Worm (Caenorhabditis elegans) whole organism, midembryonic: ENCODE measurements around the gene Y102E9.3.
A peak's percentile ranks its signal among the peaks of the same experiment; 100 is the strongest.

Source experiments
- T22C8.4 ChIP-seq: fragments of 200-800 bp; sonication (Bioruptor generic); IDR thresholded peaks from 2 replicates; pipeline ENCODE4 v1.3.6; 2022; ENCODE audit warnings: missing genetic modification characterization, missing compliant biosample characterization
- cog-1 ChIP-seq: sonication (generic microtip); optimal IDR thresholded peaks from 2 replicates; lab custom pipeline; 2016; ENCODE audit warnings: missing genetic modification characterization, missing compliant biosample characterization
- flt-1 ChIP-seq: fragments of 200-800 bp; sonication (Bioruptor generic); IDR thresholded peaks from 2 replicates; pipeline ENCODE4 v1.3.6; 2022; ENCODE audit warnings: missing genetic modification characterization, missing compliant biosample characterization
- klf-2 ChIP-seq: fragments of 200-800 bp; sonication (Bioruptor generic); conservative IDR thresholded peaks from 2 replicates; pipeline ENCODE4 v1.3.6; 2022; ENCODE audit warnings: missing genetic modification reagents, missing genetic modification characterization, missing compliant biosample characterization
- med-1 ChIP-seq: sonication (generic microtip); optimal IDR thresholded peaks from 2 replicates; lab custom pipeline; 2017; ENCODE audit warnings: missing genetic modification characterization, mild to moderate bottlenecking, missing compliant biosample characterization, antibody characterized with exemption, missing genetic modification reagents; ENCODE audit not compliant: insufficient read depth
- ref-1 ChIP-seq: fragments of 200-800 bp; sonication (Bioruptor generic); conservative IDR thresholded peaks from 2 replicates; pipeline ENCODE4 v1.3.6; 2022; ENCODE audit warnings: missing genetic modification reagents, missing genetic modification characterization, missing compliant biosample characterization
- tab-1 ChIP-seq: fragments of 200-800 bp; sonication (Bioruptor generic); IDR thresholded peaks from 2 replicates; pipeline ENCODE4 v1.3.6; 2022; ENCODE audit warnings: missing genetic modification characterization, missing compliant biosample characterization
- ztf-23 ChIP-seq: fragments of 200-800 bp; sonication (Bioruptor generic); IDR thresholded peaks from 2 replicates; pipeline ENCODE4 v1.3.6; 2022; ENCODE audit warnings: missing genetic modification reagents, missing genetic modification characterization, missing compliant biosample characterization
- ztf-29 ChIP-seq: fragments of 200-800 bp; sonication (Bioruptor generic); IDR thresholded peaks from 2 replicates; pipeline ENCODE4 v1.3.6; 2022; ENCODE audit warnings: missing genetic modification reagents, missing genetic modification characterization, missing compliant biosample characterization

Gene Y102E9.3

ce11 chrIII:6730185-6730850, 4.0 kb downstream of the Y102E9.3 start, which contains the start of the genes Y102E9.5 and odr-4:
Gene Y102E9.5, minus strand, starts transcription at chrIII:6730285.
Gene odr-4, plus strand, starts transcription at chrIII:6730800.
- TF ChIP-seq tab-1 (GFP tag; lab: Robert Waterston, UW) = no peak
- TF ChIP-seq med-1 (GFP tag; lab: Kevin White, UChicago) = no peak
- no peak for TF ChIP-seq T22C8.4 (GFP tag; lab: Robert Waterston, UW)
- no peak for TF ChIP-seq klf-2 (GFP tag; lab: Robert Waterston, UW)
- TF ChIP-seq ref-1 (GFP tag; lab: Robert Waterston, UW) = no peak
- TF ChIP-seq ztf-29 (GFP tag; lab: Robert Waterston, UW) = no peak

DNA sequence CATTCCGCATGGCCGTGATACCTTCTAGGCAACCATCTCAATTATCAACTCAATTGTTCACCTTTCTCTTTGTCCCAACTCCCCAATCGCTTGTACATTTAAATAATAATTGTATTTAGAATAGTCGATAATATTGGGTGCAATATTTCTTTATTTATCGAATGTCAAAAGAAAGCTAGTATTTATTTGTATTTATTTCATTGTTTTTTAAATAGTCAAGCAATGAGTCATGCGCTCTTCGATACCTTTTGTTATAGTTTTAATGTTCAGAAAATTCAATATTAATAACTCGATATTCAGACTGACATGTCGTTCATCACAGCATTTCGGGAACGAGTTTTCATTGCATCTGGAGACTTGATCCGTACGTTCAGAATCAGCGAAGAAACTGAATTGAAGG, 8.8 kb downstream of the Y102E9.3 start, which contains the start of gene wdr-4:
wdr-4 (plus strand) TSS at position 301 of the 400 bp plus-strand sequence.
- no peak for TF ChIP-seq ztf-23
- no peak for TF ChIP-seq ref-1 (GFP tag; lab: Robert Waterston, UW)
- TF ChIP-seq cog-1 (tag; lab: Kevin White, UChicago) = no peak
- no peak for TF ChIP-seq flt-1 (GFP tag; lab: Robert Waterston, UW)
- TF ChIP-seq med-1 (GFP tag; lab: Kevin White, UChicago) = no peak
- TF ChIP-seq tab-1 (GFP tag; lab: Robert Waterston, UW) = no peak
- no peak for TF ChIP-seq T22C8.4 (GFP tag; lab: Robert Waterston, UW)
- TF ChIP-seq ztf-29 (GFP tag; lab: Robert Waterston, UW) = no peak
- TF ChIP-seq klf-2 (GFP tag; lab: Robert Waterston, UW) = no peak

- no peak for TF ChIP-seq ztf-23
- TF ChIP-seq tab-1 (GFP tag; lab: Robert Waterston, UW) = no peak
- TF ChIP-seq cog-1 (tag; lab: Kevin White, UChicago) = no peak
- no peak for TF ChIP-seq ref-1 (GFP tag; lab: Robert Waterston, UW)
- no peak for TF ChIP-seq T22C8.4 (GFP tag; lab: Robert Waterston, UW)
- no peak for TF ChIP-seq flt-1 (GFP tag; lab: Robert Waterston, UW)
- TF ChIP-seq klf-2 (GFP tag; lab: Robert Waterston, UW) = no peak
- TF ChIP-seq med-1 (GFP tag; lab: Kevin White, UChicago) = no peak
Observed at ce11 chrIII:6723089-6723488, 11.2 kb downstream of the Y102E9.3 start, which contains the start of gene F37A4.1. Gene F37A4.1, plus strand, starts transcription at chrIII:6723389.

DNA sequence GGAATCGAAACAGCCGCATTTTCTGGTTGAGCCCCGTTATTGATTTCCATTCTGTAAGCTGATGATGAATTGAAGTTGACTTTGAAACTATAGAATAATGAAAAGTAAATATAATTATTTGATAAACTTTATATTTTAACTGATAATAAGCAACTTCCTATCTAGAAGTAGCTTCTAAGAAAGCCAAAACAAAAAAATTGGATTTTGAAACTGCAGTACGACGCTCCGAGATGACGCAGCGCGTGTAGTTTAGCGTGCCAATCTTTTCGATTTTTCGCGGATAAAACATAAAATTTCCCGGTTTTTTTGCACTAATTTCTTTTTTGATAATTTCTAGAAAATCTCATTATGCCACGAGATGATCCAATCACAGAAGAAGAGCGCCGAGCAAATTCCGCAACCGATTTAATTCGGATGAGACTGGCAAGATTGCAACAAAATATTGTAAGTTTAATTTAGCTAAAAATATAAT, 12.1 kb downstream of the Y102E9.3 start, which contains the start of the genes bath-41 and F37A4.2:
bath-41 (minus strand) TSS at position 51 of the 472 bp plus-strand sequence.
F37A4.2 (plus strand) TSS at position 247 of the 472 bp plus-strand sequence.
- TF ChIP-seq ztf-29 (GFP tag; lab: Robert Waterston, UW) (no peak), tab-1 (GFP tag; lab: Robert Waterston, UW) (no peak), T22C8.4 (GFP tag; lab: Robert Waterston, UW) (no peak)

DNA sequence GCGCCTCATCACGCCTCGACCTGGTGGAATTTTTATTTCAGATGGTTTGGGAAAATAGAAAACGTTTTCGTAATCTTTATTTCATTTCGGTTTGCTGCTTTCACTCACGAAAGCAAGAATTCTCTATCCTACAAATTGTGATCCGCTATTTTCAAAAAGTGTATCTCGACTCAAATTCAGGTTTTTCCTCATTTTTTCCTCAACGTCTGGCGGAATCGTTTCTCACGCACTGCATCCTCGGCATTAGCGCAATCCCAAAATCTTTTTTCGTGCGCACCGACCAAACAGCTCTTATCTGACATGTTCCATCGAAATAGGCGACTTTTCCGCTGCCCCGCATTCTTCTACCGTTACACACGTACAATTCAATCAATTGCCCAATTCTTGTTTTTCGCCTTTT, 16.1 kb downstream of the Y102E9.3 start, which contains the start of gene F37A4.3:
F37A4.3 (plus strand) TSS at position 301 of the 400 bp plus-strand sequence.
- TF ChIP-seq ztf-23 = no peak
- no peak for TF ChIP-seq flt-1 (GFP tag; lab: Robert Waterston, UW)
- no peak for TF ChIP-seq med-1 (GFP tag; lab: Kevin White, UChicago)
- TF ChIP-seq ztf-29 (GFP tag; lab: Robert Waterston, UW) = no peak
- TF ChIP-seq klf-2 (GFP tag; lab: Robert Waterston, UW) = no peak
- no peak for TF ChIP-seq tab-1 (GFP tag; lab: Robert Waterston, UW)

ce11 chrIII:6713266-6713665, 21.1 kb downstream of the Y102E9.3 start, which contains the start of gene F37A4.4:
Gene F37A4.4, plus strand, starts transcription at chrIII:6713566.
- TF ChIP-seq flt-1 (GFP tag; lab: Robert Waterston, UW) (no peak), tab-1 (GFP tag; lab: Robert Waterston, UW) (no peak), klf-2 (GFP tag; lab: Robert Waterston, UW) (no peak), cog-1 (tag; lab: Kevin White, UChicago) (no peak), med-1 (GFP tag; lab: Kevin White, UChicago) (no peak), ztf-23 (no peak), ref-1 (GFP tag; lab: Robert Waterston, UW) (no peak)

- TF ChIP-seq ref-1 (GFP tag; lab: Robert Waterston, UW) = no peak
- TF ChIP-seq cog-1 (tag; lab: Kevin White, UChicago) = no peak
- no peak for TF ChIP-seq ztf-23
- no peak for TF ChIP-seq med-1 (GFP tag; lab: Kevin White, UChicago)
- TF ChIP-seq ztf-29 (GFP tag; lab: Robert Waterston, UW) = no peak
- TF ChIP-seq tab-1 (GFP tag; lab: Robert Waterston, UW) = no peak
- TF ChIP-seq T22C8.4 (GFP tag; lab: Robert Waterston, UW) = no peak
- no peak for TF ChIP-seq klf-2 (GFP tag; lab: Robert Waterston, UW)
- no peak for TF ChIP-seq flt-1 (GFP tag; lab: Robert Waterston, UW)
Observed at ce11 chrIII:6711590-6711989, 22.7 kb downstream of the Y102E9.3 start, which contains the start of gene F37A4.5. Gene F37A4.5, plus strand, starts transcription at chrIII:6711890.

DNA sequence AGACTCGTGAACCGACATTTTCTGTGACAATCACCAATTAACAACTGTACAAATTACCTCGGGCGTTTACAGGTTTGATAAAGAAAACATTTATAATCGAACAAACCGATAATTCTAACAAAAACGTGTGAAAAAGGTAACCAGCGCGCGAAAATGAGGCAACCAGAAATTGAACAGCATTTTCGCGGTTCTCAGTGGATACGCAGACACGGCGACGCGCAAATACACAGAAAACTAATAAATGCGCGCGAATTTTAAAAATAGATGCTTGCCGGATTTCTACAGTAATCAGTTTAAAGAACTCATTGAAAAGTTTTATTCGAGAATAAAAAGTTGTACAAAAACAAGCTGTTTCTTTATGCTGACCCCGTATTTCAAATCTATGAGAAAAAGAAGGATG, 24.3 kb downstream of the Y102E9.3 start, which contains the start of gene isw-1:
isw-1 (minus strand) TSS at position 118 of the 400 bp plus-strand sequence.
- TF ChIP-seq cog-1 (tag; lab: Kevin White, UChicago) = peak; percentile 56
- TF ChIP-seq klf-2 (GFP tag; lab: Robert Waterston, UW) = no peak

DNA sequence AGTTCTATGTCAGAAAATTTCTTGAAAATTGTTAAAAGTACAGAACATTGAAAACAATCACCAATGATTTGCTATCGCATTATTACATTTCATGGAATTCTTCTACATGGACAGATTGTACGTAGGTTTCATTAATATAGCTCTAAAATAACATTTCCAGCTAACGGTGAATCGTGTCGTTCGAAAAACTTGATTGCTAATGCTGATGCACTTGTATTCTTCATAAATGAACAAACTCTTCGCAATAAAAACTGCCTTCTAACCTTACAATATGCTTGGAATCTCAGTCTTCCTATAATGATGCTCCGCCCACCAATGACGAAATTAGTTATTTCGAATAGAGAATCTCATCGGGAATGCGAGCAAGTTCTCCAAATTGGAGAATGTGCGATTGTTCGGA, 28.8 kb downstream of the Y102E9.3 start, which contains the start of gene F37A4.6:
F37A4.6 (plus strand) TSS at position 301 of the 400 bp plus-strand sequence.
- TF ChIP-seq flt-1 (GFP tag; lab: Robert Waterston, UW) = no peak
- no peak for TF ChIP-seq cog-1 (tag; lab: Kevin White, UChicago)
- TF ChIP-seq tab-1 (GFP tag; lab: Robert Waterston, UW) = no peak
- TF ChIP-seq ztf-23 = no peak
- no peak for TF ChIP-seq ref-1 (GFP tag; lab: Robert Waterston, UW)
- TF ChIP-seq ztf-29 (GFP tag; lab: Robert Waterston, UW) = no peak
- no peak for TF ChIP-seq klf-2 (GFP tag; lab: Robert Waterston, UW)
- TF ChIP-seq T22C8.4 (GFP tag; lab: Robert Waterston, UW) = no peak
- TF ChIP-seq med-1 (GFP tag; lab: Kevin White, UChicago) = no peak
